Worm (Caenorhabditis elegans) whole organism, L1 larva: ENCODE measurements around the gene rsd-3.
A peak's percentile ranks its signal among the peaks of the same experiment; 100 is the strongest.

Experiments
- F16B12.6 ChIP-seq: fragments of 150-350 bp; optimal IDR thresholded peaks from 2 replicates; lab custom pipeline; 2014; ENCODE audit warnings: missing biosample characterization, missing genetic modification characterization
- blmp-1 ChIP-seq: fragments of 150-350 bp; optimal IDR thresholded peaks from 2 replicates; lab custom pipeline; 2014; ENCODE audit warnings: missing biosample characterization, missing genetic modification characterization
- ceh-63 ChIP-seq: fragments of 200-800 bp; sonication (Bioruptor generic); optimal IDR thresholded peaks from 2 replicates; lab custom pipeline; 2018; ENCODE audit warnings: mild to moderate bottlenecking, missing genetic modification characterization, missing compliant biosample characterization
- ceh-82 ChIP-seq, 3 experiments: fragments of 150-350 bp in 1 of 3; sonication (generic microtip) in 2 of 3; optimal IDR thresholded peaks; 2 replicates each; lab custom pipeline; 2014 to 2017; ENCODE audit warnings: missing biosample characterization in 3 of 3, missing genetic modification characterization in 3 of 3
- ceh-90 ChIP-seq: sonication (generic microtip); optimal IDR thresholded peaks from 2 replicates; lab custom pipeline; 2016; ENCODE audit warnings: missing genetic modification characterization, missing compliant biosample characterization
- dsc-1 ChIP-seq: sonication (generic microtip); optimal IDR thresholded peaks from 2 replicates; lab custom pipeline; 2016; ENCODE audit warnings: mild to moderate bottlenecking, missing genetic modification characterization, missing compliant biosample characterization
- efl-1 ChIP-seq, 4 experiments: fragments of 150-350 bp; optimal IDR thresholded peaks in 3 of 4; peaks in 1 of 4; 1 replicate in 1 of 4; 2 replicates in 3 of 4; lab custom pipeline; 2014; ENCODE audit warnings: missing biosample characterization in 2 of 4, missing genetic modification characterization in 2 of 4, missing genetic modification reagents in 2 of 4
- efl-3 ChIP-seq: fragments of 200-800 bp; sonication (Bioruptor generic); optimal IDR thresholded peaks from 2 replicates; lab custom pipeline; 2018; ENCODE audit warnings: mild to moderate bottlenecking, missing genetic modification characterization, missing compliant biosample characterization
- egl-27 ChIP-seq, 2 experiments: fragments of 150-350 bp in 1 of 2; sonication (generic microtip); optimal IDR thresholded peaks; 3 replicates each; lab custom pipeline; 2017 to 2018; ENCODE audit warnings: missing biosample characterization in 2 of 2, missing genetic modification characterization in 2 of 2, missing genetic modification reagents in 2 of 2
- elt-2 ChIP-seq: sonication (generic microtip); optimal IDR thresholded peaks from 2 replicates; lab custom pipeline; 2016; ENCODE audit warnings: missing genetic modification characterization, mild to moderate bottlenecking, inconsistent platforms, missing compliant biosample characterization, missing genetic modification reagents
- ets-5 ChIP-seq: fragments of 200-800 bp; sonication (Bioruptor generic); IDR thresholded peaks from 2 replicates; pipeline ENCODE4 v1.3.6; 2022; ENCODE audit warnings: missing genetic modification characterization, missing compliant biosample characterization
- fkh-4 ChIP-seq: sonication (generic microtip); optimal IDR thresholded peaks from 2 replicates; lab custom pipeline; 2016; ENCODE audit warnings: missing compliant biosample characterization, missing genetic modification characterization, borderline replicate concordance
- fkh-8 ChIP-seq: sonication (generic microtip); optimal IDR thresholded peaks from 2 replicates; lab custom pipeline; 2016; ENCODE audit warnings: mild to moderate bottlenecking, missing genetic modification characterization, missing compliant biosample characterization
- grh-1 ChIP-seq: fragments of 200-800 bp; sonication (Bioruptor generic); IDR thresholded peaks from 2 replicates; pipeline ENCODE4 v1.3.6; 2022; ENCODE audit warnings: missing genetic modification reagents, missing genetic modification characterization, missing compliant biosample characterization
- hlh-17 ChIP-seq: fragments of 200-800 bp; sonication (Bioruptor generic); optimal IDR thresholded peaks from 2 replicates; lab custom pipeline; 2018; ENCODE audit warnings: missing genetic modification characterization, mild to moderate bottlenecking, missing compliant biosample characterization, moderate library complexity, borderline replicate concordance
- hlh-4 ChIP-seq: sonication (generic microtip); optimal IDR thresholded peaks from 2 replicates; lab custom pipeline; 2016; ENCODE audit warnings: mild to moderate bottlenecking, missing genetic modification characterization, missing compliant biosample characterization
- hpl-2 ChIP-seq: fragments of 150-350 bp; optimal IDR thresholded peaks from 2 replicates; lab custom pipeline; 2014; ENCODE audit warnings: missing biosample characterization, missing genetic modification reagents, missing genetic modification characterization
- irx-1 ChIP-seq: sonication (generic microtip); optimal IDR thresholded peaks from 2 replicates; lab custom pipeline; 2016; ENCODE audit warnings: missing genetic modification characterization, missing compliant biosample characterization
- isw-1 ChIP-seq: fragments of 200-800 bp; sonication (Bioruptor generic); IDR thresholded peaks from 2 replicates; pipeline ENCODE4 v1.3.6; 2022; ENCODE audit warnings: missing genetic modification characterization, missing compliant biosample characterization
- lin-14 ChIP-seq: fragments of 200-800 bp; sonication (Bioruptor generic); optimal IDR thresholded peaks from 2 replicates; lab custom pipeline; 2018; ENCODE audit warnings: mild to moderate bottlenecking, missing genetic modification characterization, moderate library complexity, missing compliant biosample characterization
- lin-35 ChIP-seq, 2 experiments: fragments of 150-350 bp; optimal IDR thresholded peaks; 2 replicates each; lab custom pipeline; 2014; ENCODE audit warnings: missing biosample characterization in 2 of 2, missing genetic modification characterization in 2 of 2, missing genetic modification reagents in 2 of 2
- lin-39 ChIP-seq: fragments of 150-350 bp; optimal IDR thresholded peaks from 2 replicates; lab custom pipeline; 2014; ENCODE audit warnings: missing biosample characterization, missing genetic modification reagents, missing genetic modification characterization
- lir-3 ChIP-seq: sonication (generic microtip); optimal IDR thresholded peaks from 2 replicates; lab custom pipeline; 2016; ENCODE audit warnings: mild to moderate bottlenecking, missing genetic modification characterization, moderate library complexity, missing compliant biosample characterization; ENCODE audit not compliant: poor library complexity
- lsy-2 ChIP-seq, 2 experiments: fragments of 150-350 bp; optimal IDR thresholded peaks; 2 replicates each; lab custom pipeline; 2014; ENCODE audit warnings: missing biosample characterization in 2 of 2, missing genetic modification characterization in 2 of 2
- mab-9 ChIP-seq: fragments of 200-800 bp; sonication (Bioruptor generic); IDR thresholded peaks from 2 replicates; pipeline ENCODE4 v1.3.6; 2022; ENCODE audit warnings: missing genetic modification reagents, missing genetic modification characterization, missing compliant biosample characterization
- mdl-1 ChIP-seq, 2 experiments: fragments of 150-350 bp; optimal IDR thresholded peaks; 2 replicates each; lab custom pipeline; 2014 to 2017; ENCODE audit warnings: missing biosample characterization in 2 of 2, missing genetic modification characterization in 2 of 2, inconsistent platforms in 1 of 2
- mep-1 ChIP-seq: fragments of 150-350 bp; optimal IDR thresholded peaks from 2 replicates; lab custom pipeline; 2014; ENCODE audit warnings: missing biosample characterization, missing genetic modification characterization
- nhr-20 ChIP-seq: sonication (generic microtip); optimal IDR thresholded peaks from 2 replicates; lab custom pipeline; 2016; ENCODE audit warnings: mild to moderate bottlenecking, missing genetic modification characterization, missing compliant biosample characterization
- nhr-237 ChIP-seq: fragments of 150-350 bp; optimal IDR thresholded peaks from 2 replicates; lab custom pipeline; 2014; ENCODE audit warnings: missing biosample characterization, missing genetic modification characterization
- nhr-28 ChIP-seq: fragments of 150-350 bp; optimal IDR thresholded peaks from 2 replicates; lab custom pipeline; 2014; ENCODE audit warnings: missing biosample characterization, missing genetic modification characterization
- nhr-76 ChIP-seq: sonication (generic microtip); optimal IDR thresholded peaks from 2 replicates; lab custom pipeline; 2017; ENCODE audit warnings: missing biosample characterization, missing genetic modification characterization
- nhr-90 ChIP-seq: sonication (generic microtip); optimal IDR thresholded peaks from 2 replicates; lab custom pipeline; 2016; ENCODE audit warnings: mild to moderate bottlenecking, missing genetic modification characterization, missing compliant biosample characterization; ENCODE audit not compliant: poor library complexity
- pqm-1 ChIP-seq: sonication (generic microtip); optimal IDR thresholded peaks from 3 replicates; lab custom pipeline; 2017; ENCODE audit warnings: missing biosample characterization, missing genetic modification characterization
- rnt-1 ChIP-seq: sonication (generic microtip); optimal IDR thresholded peaks from 2 replicates; lab custom pipeline; 2016; ENCODE audit warnings: mild to moderate bottlenecking, missing genetic modification characterization, moderate library complexity, missing compliant biosample characterization
- skn-1 ChIP-seq: fragments of 150-350 bp; optimal IDR thresholded peaks from 2 replicates; lab custom pipeline; 2014; ENCODE audit warnings: missing biosample characterization, missing genetic modification characterization
- snu-23 ChIP-seq: sonication (generic microtip); optimal IDR thresholded peaks from 2 replicates; lab custom pipeline; 2016; ENCODE audit warnings: missing genetic modification characterization, missing compliant biosample characterization
- sptf-1 ChIP-seq: fragments of 150-350 bp; optimal IDR thresholded peaks from 2 replicates; lab custom pipeline; 2014; ENCODE audit warnings: missing biosample characterization, missing genetic modification characterization
- swsn-7 ChIP-seq: sonication (generic microtip); optimal IDR thresholded peaks from 2 replicates; lab custom pipeline; 2016; ENCODE audit warnings: missing genetic modification characterization, missing compliant biosample characterization
- tlp-1 ChIP-seq: fragments of 150-350 bp; optimal IDR thresholded peaks from 2 replicates; lab custom pipeline; 2014; ENCODE audit warnings: missing biosample characterization, missing genetic modification characterization
- unc-30 ChIP-seq: sonication (generic microtip); optimal IDR thresholded peaks from 2 replicates; lab custom pipeline; 2017; ENCODE audit warnings: missing biosample characterization, missing genetic modification characterization
- unc-62 ChIP-seq: fragments of 150-350 bp; optimal IDR thresholded peaks from 2 replicates; lab custom pipeline; 2014; ENCODE audit warnings: missing biosample characterization, missing genetic modification reagents, missing genetic modification characterization
- unc-98 ChIP-seq: fragments of 200-800 bp; sonication (Bioruptor generic); IDR thresholded peaks from 2 replicates; pipeline ENCODE4 v1.3.6; 2022; ENCODE audit warnings: missing genetic modification characterization, missing compliant biosample characterization
- zip-4 ChIP-seq: fragments of 200-800 bp; sonication (Bioruptor generic); optimal IDR thresholded peaks from 2 replicates; lab custom pipeline; 2018; ENCODE audit warnings: mild to moderate bottlenecking, missing genetic modification characterization, moderate library complexity, missing compliant biosample characterization

The rsd-3 gene

DNA sequence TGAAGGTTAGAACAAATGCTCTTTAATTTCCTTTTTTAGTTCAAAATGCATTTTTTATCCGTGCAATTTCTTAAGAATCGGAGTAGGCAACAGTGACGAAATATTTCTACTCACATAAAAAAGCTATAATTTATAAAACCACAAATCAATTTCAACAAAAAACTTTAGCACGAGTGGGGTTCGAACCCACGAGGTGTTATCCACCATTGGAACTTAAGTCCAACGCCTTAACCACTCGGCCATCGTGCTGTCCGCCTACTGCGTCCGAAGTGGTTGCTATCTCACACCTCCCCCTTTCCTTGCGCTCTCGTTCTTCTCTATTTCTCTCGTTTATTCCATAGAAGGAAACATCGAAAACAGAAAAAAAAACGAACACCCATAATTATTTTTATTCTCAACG is 40.6 kb upstream of the rsd-3 start (continued):
- TF ChIP-seq mab-9 (GFP tag; lab: Robert Waterston, UW) (no peak), fkh-4 (tag; lab: Kevin White, UChicago) (no peak), lin-39 (tag; lab: Kevin White, UChicago) (no peak), F16B12.6 (tag; lab: Kevin White, UChicago) (no peak), ceh-90 (tag; lab: Kevin White, UChicago) (no peak), mdl-1 (tag; optimal IDR thresholded peaks at IDR 0.05; lab: Kevin White, UChicago) (peak in 1 of 2 experiments; percentile 59), irx-1 (tag; lab: Kevin White, UChicago) (peak; percentile 7), ceh-63 (GFP tag; lab: Kevin White, UChicago) (no peak), nhr-237 (tag; lab: Kevin White, UChicago) (no peak), unc-30 (tag; lab: Kevin White, UChicago) (no peak), sptf-1 (no peak), lsy-2 (tag; optimal IDR thresholded peaks at IDR 0.05; lab: Kevin White, UChicago) (peak; percentile 51 to 56), pqm-1 (tag; lab: Kevin White, UChicago) (no peak), swsn-7 (tag; lab: Kevin White, UChicago) (peak; percentile 69), unc-62 (GFP tag; lab: Kevin White, UChicago) (no peak), snu-23 (GFP tag; lab: Kevin White, UChicago) (peak; percentile 83), isw-1 (GFP tag; lab: Robert Waterston, UW) (peak; percentile 28; the same call in 1 of the 2 replicates), rnt-1 (peak; percentile 26), skn-1 (peak; percentile 46), zip-4 (GFP tag; lab: Kevin White, UChicago) (no peak), unc-98 (GFP tag; lab: Robert Waterston, UW) (no peak), hpl-2 (no peak), egl-27 (tag; optimal IDR thresholded peaks at IDR 0.05; lab: Kevin White, UChicago) (peak in 1 of 2 experiments; percentile 3), efl-1 (optimal IDR thresholded peaks at IDR 0.05; lab: Kevin White, UChicago) (peak in 1 of 2 experiments; percentile 17), efl-1 (GFP tag; optimal IDR thresholded peaks at IDR 0.05 in 1 of 2; lab: Kevin White, UChicago) (peak in 1 of 2 experiments; percentile 80), nhr-20 (tag; lab: Kevin White, UChicago) (peak; percentile 72), elt-2 (tag; lab: Kevin White, UChicago) (peak; percentile 42), mep-1 (peak; percentile 57), efl-3 (no peak), blmp-1 (tag; lab: Kevin White, UChicago) (no peak), tlp-1 (no peak), grh-1 (GFP tag; lab: Robert Waterston, UW) (no peak), nhr-76 (tag; lab: Kevin White, UChicago) (no peak), lin-14 (GFP tag; lab: Kevin White, UChicago) (peak; percentile 75), fkh-8 (tag; lab: Kevin White, UChicago) (peak; percentile 68), lir-3 (tag; lab: Kevin White, UChicago) (peak; percentile 46), ets-5 (no peak), lin-35 (GFP tag; optimal IDR thresholded peaks at IDR 0.05; lab: Kevin White, UChicago) (peak in 1 of 2 experiments; percentile 27), dsc-1 (tag; lab: Kevin White, UChicago) (peak; percentile 77), ceh-82 (tag; optimal IDR thresholded peaks at IDR 0.05; lab: Kevin White, UChicago) (peak; percentile 27 to 69 (median 61)), hlh-4 (tag; lab: Kevin White, UChicago) (no peak), nhr-90 (tag; lab: Kevin White, UChicago) (peak; percentile 69), nhr-28 (tag; lab: Kevin White, UChicago) (no peak), hlh-17 (GFP tag; lab: Kevin White, UChicago) (no peak)
